Worm (Caenorhabditis elegans) whole organism, L2 larva: ENCODE data around the gene F23F12.13.

ENCODE experiments used
- C34F6.9 ChIP-seq: fragments of 150-350 bp; optimal IDR thresholded peaks from 2 replicates; lab custom pipeline; 2014; ENCODE audit warnings: missing biosample characterization, missing genetic modification characterization
- F13H6.1 ChIP-seq: sonication (generic microtip); optimal IDR thresholded peaks from 2 replicates; lab custom pipeline; 2016; ENCODE audit warnings: missing genetic modification characterization, missing compliant biosample characterization
- R02D3.7 ChIP-seq: fragments of 150-350 bp; optimal IDR thresholded peaks from 2 replicates; lab custom pipeline; 2014; ENCODE audit warnings: missing biosample characterization, missing genetic modification characterization
- Y55F3AM.14 ChIP-seq: fragments of 200-800 bp; sonication (Bioruptor generic); optimal IDR thresholded peaks from 2 replicates; lab custom pipeline; 2018; ENCODE audit warnings: mild to moderate bottlenecking, missing genetic modification characterization, missing compliant biosample characterization
- ZK546.5 ChIP-seq: sonication (generic microtip); optimal IDR thresholded peaks from 2 replicates; lab custom pipeline; 2017; ENCODE audit warnings: missing biosample characterization, missing genetic modification characterization
- aly-2 ChIP-seq: fragments of 150-350 bp; optimal IDR thresholded peaks from 2 replicates; lab custom pipeline; 2014; ENCODE audit warnings: missing biosample characterization, missing genetic modification characterization
- ama-1 ChIP-seq: fragments of 150-350 bp; optimal IDR thresholded peaks from 2 replicates; lab custom pipeline; 2018; ENCODE audit warnings: inconsistent platforms
- blmp-1 ChIP-seq: sonication (generic microtip); optimal IDR thresholded peaks from 2 replicates; lab custom pipeline; 2017; ENCODE audit warnings: missing genetic modification characterization, mild to moderate bottlenecking, missing compliant biosample characterization, antibody characterized with exemption, moderate library complexity; ENCODE audit not compliant: insufficient read depth
- ceh-16 ChIP-seq: fragments of 150-350 bp; optimal IDR thresholded peaks from 2 replicates; lab custom pipeline; 2014; ENCODE audit warnings: missing biosample characterization, missing genetic modification characterization
- ceh-82 ChIP-seq: fragments of 150-350 bp; optimal IDR thresholded peaks from 2 replicates; lab custom pipeline; 2014; ENCODE audit warnings: missing biosample characterization, missing genetic modification characterization
- crh-2 ChIP-seq: sonication (generic microtip); optimal IDR thresholded peaks from 2 replicates; lab custom pipeline; 2017; ENCODE audit warnings: missing biosample characterization, missing genetic modification characterization
- dmd-4 ChIP-seq: sonication (generic microtip); optimal IDR thresholded peaks from 2 replicates; lab custom pipeline; 2017; ENCODE audit warnings: missing biosample characterization, missing genetic modification characterization
- egl-27 ChIP-seq: sonication (generic microtip); optimal IDR thresholded peaks from 3 replicates; lab custom pipeline; 2017; ENCODE audit warnings: missing biosample characterization, missing genetic modification reagents, missing genetic modification characterization
- elt-1 ChIP-seq: fragments of 150-350 bp; optimal IDR thresholded peaks from 2 replicates; lab custom pipeline; 2014; ENCODE audit warnings: missing biosample characterization, missing genetic modification characterization
- elt-3 ChIP-seq: sonication (generic microtip); optimal IDR thresholded peaks from 2 replicates; lab custom pipeline; 2017; ENCODE audit warnings: missing biosample characterization, missing genetic modification characterization
- fos-1 ChIP-seq: fragments of 150-350 bp; optimal IDR thresholded peaks from 2 replicates; lab custom pipeline; 2014; ENCODE audit warnings: missing biosample characterization, missing genetic modification characterization
- lin-13 ChIP-seq: fragments of 150-350 bp; optimal IDR thresholded peaks from 2 replicates; lab custom pipeline; 2014; ENCODE audit warnings: missing biosample characterization, missing genetic modification reagents, missing genetic modification characterization
- lin-39 ChIP-seq: fragments of 150-350 bp; optimal IDR thresholded peaks from 2 replicates; lab custom pipeline; 2014; ENCODE audit warnings: missing biosample characterization, missing genetic modification reagents, missing genetic modification characterization
- lsy-2 ChIP-seq, 2 experiments: fragments of 150-350 bp in 1 of 2; sonication (generic microtip) in 1 of 2; optimal IDR thresholded peaks; 2 replicates each; lab custom pipeline; 2014 to 2017; ENCODE audit warnings: missing biosample characterization in 2 of 2, missing genetic modification characterization in 2 of 2
- mab-5 ChIP-seq: fragments of 150-350 bp; optimal IDR thresholded peaks from 2 replicates; lab custom pipeline; 2014; ENCODE audit warnings: missing biosample characterization, missing genetic modification characterization
- mbf-1 ChIP-seq: sonication (generic microtip); optimal IDR thresholded peaks from 2 replicates; lab custom pipeline; 2017; ENCODE audit warnings: missing biosample characterization, missing genetic modification characterization
- mdl-1 ChIP-seq, 2 experiments: fragments of 150-350 bp in 1 of 2; sonication (generic microtip) in 1 of 2; optimal IDR thresholded peaks; 2 replicates each; lab custom pipeline; 2017; ENCODE audit warnings: missing biosample characterization in 2 of 2, missing genetic modification characterization in 2 of 2
- nhr-10 ChIP-seq: sonication (generic microtip); optimal IDR thresholded peaks from 2 replicates; lab custom pipeline; 2017; ENCODE audit warnings: missing biosample characterization, missing genetic modification characterization
- nhr-11 ChIP-seq: fragments of 150-350 bp; optimal IDR thresholded peaks from 2 replicates; lab custom pipeline; 2014; ENCODE audit warnings: missing biosample characterization, missing genetic modification characterization
- nhr-12 ChIP-seq: fragments of 150-350 bp; optimal IDR thresholded peaks from 2 replicates; lab custom pipeline; 2014; ENCODE audit warnings: missing biosample characterization, missing genetic modification characterization
- nhr-129 ChIP-seq: fragments of 150-350 bp; optimal IDR thresholded peaks from 2 replicates; lab custom pipeline; 2014; ENCODE audit warnings: missing biosample characterization, missing genetic modification characterization
- nhr-21 ChIP-seq: fragments of 150-350 bp; optimal IDR thresholded peaks from 2 replicates; lab custom pipeline; 2014; ENCODE audit warnings: missing biosample characterization, missing genetic modification characterization
- nhr-23 ChIP-seq: fragments of 150-350 bp; optimal IDR thresholded peaks from 2 replicates; lab custom pipeline; 2014; ENCODE audit warnings: missing biosample characterization, missing genetic modification reagents, missing genetic modification characterization
- nhr-25 ChIP-seq: fragments of 150-350 bp; sonication (generic microtip); optimal IDR thresholded peaks from 3 replicates; lab custom pipeline; 2014; ENCODE audit warnings: missing biosample characterization, missing genetic modification characterization
- nhr-6 ChIP-seq: fragments of 150-350 bp; optimal IDR thresholded peaks from 2 replicates; lab custom pipeline; 2014; ENCODE audit warnings: missing biosample characterization, missing genetic modification characterization
- nhr-77 ChIP-seq: fragments of 150-350 bp; optimal IDR thresholded peaks from 2 replicates; lab custom pipeline; 2014; ENCODE audit warnings: missing biosample characterization, missing genetic modification characterization
- peb-1 ChIP-seq: fragments of 150-350 bp; optimal IDR thresholded peaks from 2 replicates; lab custom pipeline; 2014; ENCODE audit warnings: missing biosample characterization, missing genetic modification characterization
- sem-4 ChIP-seq: fragments of 150-350 bp; optimal IDR thresholded peaks from 2 replicates; lab custom pipeline; 2014; ENCODE audit warnings: missing biosample characterization, missing genetic modification reagents, missing genetic modification characterization
- skn-1 ChIP-seq: sonication (generic microtip); optimal IDR thresholded peaks from 2 replicates; lab custom pipeline; 2017; ENCODE audit warnings: missing biosample characterization, missing genetic modification characterization
- sma-3 ChIP-seq: sonication (generic microtip); optimal IDR thresholded peaks from 2 replicates; lab custom pipeline; 2016; ENCODE audit warnings: missing genetic modification reagents, missing genetic modification characterization, missing compliant biosample characterization
- sma-9 ChIP-seq, 2 experiments: fragments of 150-350 bp in 1 of 2; sonication (generic microtip) in 1 of 2; optimal IDR thresholded peaks; 2 replicates each; lab custom pipeline; 2014 to 2016; ENCODE audit warnings: missing genetic modification characterization in 2 of 2, mild to moderate bottlenecking in 1 of 2, missing biosample characterization in 1 of 2, missing compliant biosample characterization in 1 of 2, missing genetic modification reagents in 1 of 2, moderate library complexity in 1 of 2
- snpc-4 ChIP-seq: fragments of 150-350 bp; optimal IDR thresholded peaks from 2 replicates; lab custom pipeline; 2014; ENCODE audit warnings: missing biosample characterization, missing genetic modification characterization
- unc-55 ChIP-seq: fragments of 150-350 bp; sonication (generic microtip); optimal IDR thresholded peaks from 3 replicates; lab custom pipeline; 2014; ENCODE audit warnings: missing biosample characterization, missing genetic modification reagents, missing genetic modification characterization
- unc-62 ChIP-seq: fragments of 150-350 bp; optimal IDR thresholded peaks from 2 replicates; lab custom pipeline; 2014; ENCODE audit warnings: missing biosample characterization, missing genetic modification reagents, missing genetic modification characterization
- zag-1 ChIP-seq: fragments of 150-350 bp; optimal IDR thresholded peaks from 2 replicates; lab custom pipeline; 2014; ENCODE audit warnings: missing biosample characterization, missing genetic modification characterization
- ztf-11 ChIP-seq: sonication (generic microtip); optimal IDR thresholded peaks from 2 replicates; lab custom pipeline; 2017; ENCODE audit warnings: missing biosample characterization, missing genetic modification characterization
- ztf-4 ChIP-seq: fragments of 150-350 bp; optimal IDR thresholded peaks from 2 replicates; lab custom pipeline; 2014; ENCODE audit warnings: missing biosample characterization, missing genetic modification characterization

The F23F12.13 gene

DNA sequence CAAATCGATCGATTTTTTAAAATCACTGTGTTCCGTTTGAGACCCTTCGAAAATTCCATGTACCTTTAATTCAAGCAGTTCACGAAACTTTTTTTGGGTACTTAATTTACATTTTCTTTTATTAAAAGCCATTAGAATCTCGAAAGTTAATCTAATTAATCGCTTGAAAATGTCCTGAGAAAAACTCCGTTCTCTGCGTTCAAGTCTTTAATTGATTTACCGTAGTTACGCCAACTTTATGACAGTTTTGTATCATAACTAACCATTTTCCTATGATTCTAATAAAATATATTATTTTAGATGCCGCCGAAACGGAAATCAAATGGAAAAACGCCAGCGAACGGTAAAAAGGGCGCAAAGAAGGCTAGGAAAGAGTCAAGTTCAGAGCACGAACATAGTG lies 41.3 kb upstream of the F23F12.13 start, which contains the start of gene jhdm-1:
TSS of gene jhdm-1 (plus strand) at position 301 of the 400 bp plus-strand sequence.
- TF ChIP-seq mab-5 (tag; lab: Kevin White, UChicago) (no peak), dmd-4 (no peak), peb-1 (tag; lab: Kevin White, UChicago) (no peak), Y55F3AM.14 (no peak), snpc-4 (tag; lab: Kevin White, UChicago) (no peak)

DNA sequence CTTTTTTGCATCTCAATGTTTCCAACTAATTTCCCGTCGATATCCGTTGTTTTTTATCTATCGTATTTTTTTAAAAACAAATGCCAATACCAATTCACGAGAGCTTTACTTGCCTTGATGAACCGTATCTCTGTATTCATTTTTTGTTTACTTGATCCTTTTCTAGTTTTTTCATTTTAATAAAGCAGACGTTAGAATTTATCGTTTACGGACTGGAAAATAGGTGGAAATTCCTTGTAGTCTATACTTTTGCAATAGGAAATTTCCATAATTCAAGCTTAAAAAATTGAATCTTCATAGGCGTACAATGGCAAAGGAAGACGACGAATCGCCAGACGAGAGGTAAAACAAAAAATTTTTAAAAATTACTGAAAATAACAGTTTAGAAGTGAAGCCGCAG lies 35.7 kb upstream of the F23F12.13 start, which contains the start of gene algn-1:
TSS of gene algn-1 (plus strand) at position 301 of the 400 bp plus-strand sequence.
- TF ChIP-seq ceh-16 (tag; lab: Kevin White, UChicago) (no peak), mdl-1 (tag; optimal IDR thresholded peaks at IDR 0.05; lab: Kevin White, UChicago) (no peak), aly-2 (tag; lab: Kevin White, UChicago) (no peak), crh-2 (tag; lab: Kevin White, UChicago) (no peak), ztf-4 (tag; lab: Kevin White, UChicago) (no peak), zag-1 (no peak), elt-3 (tag; lab: Kevin White, UChicago) (no peak), peb-1 (tag; lab: Kevin White, UChicago) (no peak), unc-62 (GFP tag; lab: Kevin White, UChicago) (no peak), ZK546.5 (tag; lab: Kevin White, UChicago) (no peak)

DNA sequence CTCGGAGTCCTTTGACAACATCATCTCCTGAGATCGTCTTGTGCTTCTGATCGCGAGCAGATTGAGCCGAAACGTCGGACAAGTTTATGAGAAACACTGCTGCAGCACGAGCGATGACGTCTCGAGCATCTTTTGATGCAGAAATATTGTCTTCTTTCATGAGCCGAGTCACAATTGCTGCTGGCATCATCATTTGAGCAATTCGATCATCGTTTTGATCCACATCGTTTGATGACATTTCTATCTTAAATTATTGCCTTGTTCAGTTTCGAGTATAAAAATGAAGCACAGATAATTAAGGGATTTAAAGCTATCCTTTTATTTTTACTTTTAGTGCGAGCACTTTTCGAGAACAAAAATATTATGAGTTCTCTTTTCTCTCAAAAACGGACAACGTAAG lies 32.9 kb upstream of the F23F12.13 start, which contains the start of gene T26A5.8:
TSS of gene T26A5.8 (minus strand) at position 247 of the 400 bp plus-strand sequence.
- no peak for TF ChIP-seq C34F6.9
- TF ChIP-seq nhr-10, result no peak
- TF ChIP-seq lin-13 (GFP tag; lab: Kevin White, UChicago), result peak; percentile 15
- TF ChIP-seq sma-9 (GFP tag; optimal IDR thresholded peaks at IDR 0.05; lab: Kevin White, UChicago), result no peak
- TF ChIP-seq sma-9 (tag; optimal IDR thresholded peaks at IDR 0.05; lab: Kevin White, UChicago), result no peak
- TF ChIP-seq lin-39 (tag; lab: Kevin White, UChicago), result no peak
- no peak for TF ChIP-seq elt-1
- no peak for TF ChIP-seq nhr-25 (tag; lab: Kevin White, UChicago)
- peak; percentile 25 for TF ChIP-seq nhr-129 (tag; lab: Kevin White, UChicago)
- TF ChIP-seq mdl-1 (tag; optimal IDR thresholded peaks at IDR 0.05; lab: Kevin White, UChicago), result no peak
- TF ChIP-seq sem-4 (tag; lab: Kevin White, UChicago), result no peak
- TF ChIP-seq F13H6.1, result no peak
- no peak for TF ChIP-seq nhr-77 (tag; lab: Kevin White, UChicago)
- no peak for TF ChIP-seq mab-5 (tag; lab: Kevin White, UChicago)
- no peak for TF ChIP-seq ceh-16 (tag; lab: Kevin White, UChicago)
- peak; percentile 45 for TF ChIP-seq sma-3 (GFP tag; lab: Kevin White, UChicago)
- TF ChIP-seq lsy-2 (tag; optimal IDR thresholded peaks at IDR 0.05; lab: Kevin White, UChicago), result peak in 1 of 2 experiments; percentile 58
- TF ChIP-seq nhr-11, result no peak
- no peak for TF ChIP-seq unc-55 (GFP tag; lab: Kevin White, UChicago)
- TF ChIP-seq elt-3 (tag; lab: Kevin White, UChicago), result no peak
- peak; percentile 56 for TF ChIP-seq ama-1 (lab: Kevin White, UChicago)
- no peak for TF ChIP-seq R02D3.7 (tag; lab: Kevin White, UChicago)
- TF ChIP-seq ztf-4 (tag; lab: Kevin White, UChicago), result peak; percentile 29
- TF ChIP-seq ztf-11, result no peak
- TF ChIP-seq ZK546.5 (tag; lab: Kevin White, UChicago), result no peak
- TF ChIP-seq skn-1, result no peak
- TF ChIP-seq mbf-1 (tag; lab: Kevin White, UChicago), result no peak
- TF ChIP-seq ceh-82 (tag; lab: Kevin White, UChicago), result no peak
- no peak for TF ChIP-seq nhr-23 (tag; lab: Kevin White, UChicago)
- TF ChIP-seq dmd-4, result no peak
- no peak for TF ChIP-seq nhr-12 (tag; lab: Kevin White, UChicago)
- peak; percentile 10 for TF ChIP-seq crh-2 (tag; lab: Kevin White, UChicago)
- no peak for TF ChIP-seq Y55F3AM.14
- no peak for TF ChIP-seq fos-1 (tag; lab: Kevin White, UChicago)
- TF ChIP-seq nhr-21, result no peak
- no peak for TF ChIP-seq blmp-1 (tag; lab: Kevin White, UChicago)
- TF ChIP-seq aly-2 (tag; lab: Kevin White, UChicago), result no peak
- TF ChIP-seq nhr-6 (tag; lab: Kevin White, UChicago), result peak; percentile 19
- TF ChIP-seq egl-27 (tag; lab: Kevin White, UChicago), result no peak
